Fruit fly (Drosophila melanogaster) whole organism: ENCODE results near the gene CG31928.

ENCODE experiments used
- CG8478 ChIP-seq: fragments of >200 bp; optimal IDR thresholded peaks from 2 replicates; lab custom pipeline; 2018; ENCODE audit warnings: inconsistent platforms
- EcR ChIP-seq, 2 experiments: fragments of >200 bp; optimal IDR thresholded peaks; 2 replicates each; lab custom pipeline; 2017; ENCODE audit warnings: missing biosample characterization in 2 of 2, missing genetic modification characterization in 2 of 2, missing genetic modification reagents in 2 of 2
- pan ChIP-seq: fragments of >200 bp; optimal IDR thresholded peaks from 2 replicates; lab custom pipeline; 2017
- psq ChIP-seq: fragments of >200 bp; optimal IDR thresholded peaks from 2 replicates; lab custom pipeline; 2017
- usp ChIP-seq: fragments of >200 bp; optimal IDR thresholded peaks from 2 replicates; lab custom pipeline; 2017; ENCODE audit warnings: missing biosample characterization, missing genetic modification characterization, mixed read lengths

DNA sequence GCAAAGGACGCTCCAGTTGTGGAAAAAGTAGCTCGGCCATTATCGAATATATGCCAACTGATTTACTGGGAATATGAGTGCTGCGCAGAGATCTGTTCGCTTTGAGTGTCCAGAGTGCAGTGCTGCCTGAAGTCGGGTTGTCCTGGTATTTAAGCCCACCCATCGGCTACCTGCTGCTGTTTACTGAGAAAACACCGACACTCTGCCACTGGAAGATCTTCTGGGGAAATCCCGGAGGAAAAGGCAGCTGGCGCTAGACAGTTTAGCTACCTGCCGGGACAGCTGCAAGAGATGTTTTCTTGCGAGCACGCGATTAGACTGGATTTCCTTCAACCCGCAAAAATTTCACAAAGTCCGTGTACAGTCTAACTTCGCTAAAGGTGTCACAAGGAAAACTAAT is 25.9 kb downstream of the CG31928 start, which contains the start of gene halo:
- no peak for TF ChIP-seq CG8478 (lab: Kevin White, UChicago)
- no peak for TF ChIP-seq EcR (GFP tag; optimal IDR thresholded peaks at IDR 0.05; lab: Kevin White, UChicago)
- TF ChIP-seq psq (lab: Kevin White, UChicago), result no peak
- no peak for TF ChIP-seq pan
- TF ChIP-seq usp (GFP tag; lab: Kevin White, UChicago), result no peak
